Fruit fly (Drosophila melanogaster) whole organism: ENCODE results near the gene CG14427.

Source experiments
- CG8478 ChIP-seq: fragments of >200 bp; optimal IDR thresholded peaks from 2 replicates; lab custom pipeline; 2018; ENCODE audit warnings: inconsistent platforms
- Dll ChIP-seq: fragments of >200 bp; optimal IDR thresholded peaks from 2 replicates; lab custom pipeline; 2017
- EcR ChIP-seq, 2 experiments: fragments of >200 bp; optimal IDR thresholded peaks; 2 replicates each; lab custom pipeline; 2017; ENCODE audit warnings: missing biosample characterization in 2 of 2, missing genetic modification characterization in 2 of 2, missing genetic modification reagents in 2 of 2
- pan ChIP-seq: fragments of >200 bp; optimal IDR thresholded peaks from 2 replicates; lab custom pipeline; 2017
- psq ChIP-seq: fragments of >200 bp; optimal IDR thresholded peaks from 2 replicates; lab custom pipeline; 2017
- usp ChIP-seq: fragments of >200 bp; optimal IDR thresholded peaks from 2 replicates; lab custom pipeline; 2017; ENCODE audit warnings: missing biosample characterization, missing genetic modification characterization, mixed read lengths

The CG14427 gene

dm6 chrX:7001135-7001769, 39.2 kb upstream of the CG14427 start:
- no peak for TF ChIP-seq pan (lab: Kevin White, UChicago)
- TF ChIP-seq EcR (GFP tag; optimal IDR thresholded peaks at IDR 0.05; lab: Kevin White, UChicago): no peak
- no peak for TF ChIP-seq Dll (lab: Kevin White, UChicago)
- no peak for TF ChIP-seq usp (GFP tag; lab: Kevin White, UChicago)
- TF ChIP-seq psq (lab: Kevin White, UChicago): no peak
- no peak for TF ChIP-seq CG8478 (lab: Kevin White, UChicago)

DNA sequence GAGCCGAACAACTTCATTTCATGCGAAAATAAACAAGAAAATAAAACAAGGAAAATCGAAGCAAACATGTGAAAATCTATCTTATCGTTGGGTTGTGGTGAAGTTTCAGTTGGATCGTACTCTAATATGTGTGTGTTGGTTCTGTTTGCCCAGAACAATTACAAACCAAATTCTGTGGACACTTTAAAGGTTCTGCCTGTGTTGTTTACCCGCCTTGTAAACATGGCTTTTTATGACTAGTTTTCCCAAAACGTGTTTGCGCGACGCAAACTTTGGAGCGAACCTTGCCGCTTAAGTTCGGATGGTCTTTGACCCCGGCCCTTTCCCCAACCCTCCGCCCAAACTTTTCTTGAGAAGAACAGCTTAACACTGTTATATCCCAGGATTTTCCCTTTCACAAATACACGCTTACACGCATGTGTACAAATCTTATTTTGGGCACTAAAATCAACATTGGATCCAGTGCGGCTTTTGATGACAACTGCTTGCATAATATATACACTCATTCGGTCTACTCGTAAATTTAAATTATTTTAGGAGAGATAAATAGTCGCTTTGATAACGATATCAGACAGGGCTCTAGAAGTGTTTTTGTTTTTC, 36.2 kb upstream of the CG14427 start:
- TF ChIP-seq usp (GFP tag; lab: Kevin White, UChicago) (no peak), psq (lab: Kevin White, UChicago) (no peak), pan (lab: Kevin White, UChicago) (no peak), Dll (lab: Kevin White, UChicago) (no peak), CG8478 (lab: Kevin White, UChicago) (no peak), EcR (GFP tag; optimal IDR thresholded peaks at IDR 0.05; lab: Kevin White, UChicago) (no peak)

dm6 chrX:7005444-7005843, 35.0 kb upstream of the CG14427 start:
- no peak for TF ChIP-seq Dll (lab: Kevin White, UChicago)
- no peak for TF ChIP-seq psq (lab: Kevin White, UChicago)
- no peak for TF ChIP-seq EcR (GFP tag; optimal IDR thresholded peaks at IDR 0.05; lab: Kevin White, UChicago)
- TF ChIP-seq usp (GFP tag; lab: Kevin White, UChicago): no peak
- no peak for TF ChIP-seq CG8478 (lab: Kevin White, UChicago)
- TF ChIP-seq pan (lab: Kevin White, UChicago): no peak

DNA sequence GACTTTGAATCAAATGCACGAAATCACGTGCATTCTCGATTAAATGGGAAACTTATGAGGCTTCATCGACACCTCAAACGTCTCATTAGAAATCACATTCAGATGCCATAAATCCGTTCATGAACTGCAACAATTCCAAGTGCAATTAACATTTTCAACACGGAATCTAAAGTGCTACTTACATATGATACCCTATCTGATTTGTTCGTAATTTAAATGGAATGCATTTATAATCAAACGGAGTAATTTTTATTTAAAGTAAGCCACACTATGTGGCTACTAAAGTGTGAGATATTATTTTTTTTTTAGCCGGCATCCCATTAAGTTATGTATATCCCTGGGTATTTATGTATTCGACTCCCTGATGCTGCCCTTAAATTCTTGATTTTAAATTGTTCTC, 32.7 kb upstream of the CG14427 start:
- TF ChIP-seq CG8478 (lab: Kevin White, UChicago) (no peak), psq (lab: Kevin White, UChicago) (no peak), usp (GFP tag; lab: Kevin White, UChicago) (no peak), Dll (lab: Kevin White, UChicago) (no peak), pan (lab: Kevin White, UChicago) (no peak), EcR (GFP tag; optimal IDR thresholded peaks at IDR 0.05; lab: Kevin White, UChicago) (no peak)

- TF ChIP-seq psq (lab: Kevin White, UChicago): no peak
- TF ChIP-seq Dll (lab: Kevin White, UChicago): no peak
- peak in 1 of 2 experiments; percentile 62 for TF ChIP-seq EcR (GFP tag; optimal IDR thresholded peaks at IDR 0.05; lab: Kevin White, UChicago)
- no peak for TF ChIP-seq CG8478 (lab: Kevin White, UChicago)
Observed at dm6 chrX:7008102-7009087, 32.0 kb upstream of the CG14427 start.

DNA sequence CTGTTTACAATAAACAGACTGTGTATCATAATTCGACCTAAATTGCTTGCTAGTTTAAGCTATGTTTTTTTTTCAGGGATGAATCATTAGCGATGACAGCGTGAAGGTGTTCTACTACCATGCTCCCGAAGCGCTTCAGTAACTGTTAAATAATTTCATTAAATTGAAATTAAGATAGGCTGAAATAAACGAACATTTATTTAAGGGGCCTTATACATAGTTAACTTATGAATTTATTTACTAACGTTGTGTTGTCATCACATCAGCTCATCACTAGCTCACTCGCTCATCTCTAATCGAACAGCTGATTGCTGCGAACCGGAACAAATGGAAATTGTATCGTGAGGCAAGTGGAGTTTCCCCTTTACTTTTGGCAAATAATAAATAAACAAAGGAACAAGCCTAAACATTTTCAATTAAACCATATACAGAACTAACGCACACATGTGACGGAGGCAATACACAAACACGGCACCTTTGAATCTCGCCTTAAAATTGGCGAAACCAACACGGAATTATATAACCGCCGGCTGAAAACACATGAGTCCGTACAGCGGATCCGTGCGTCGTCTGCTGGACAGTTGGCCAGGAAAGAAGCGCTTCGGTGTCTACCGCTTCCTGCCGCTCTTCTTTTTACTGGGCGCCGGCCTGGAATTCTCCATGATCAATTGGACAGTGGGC, 29.2 kb upstream of the CG14427 start, which contains the start of the genes cm, sloth1 and sloth2:
Gene cm, minus strand, starts transcription at position 83 of the 681 bp plus-strand sequence.
Gene sloth1, plus strand, starts transcription at position 295 of the 681 bp plus-strand sequence.
Gene sloth2, plus strand, starts transcription at position 295 of the 681 bp plus-strand sequence.
- no peak for TF ChIP-seq pan (lab: Kevin White, UChicago)
- TF ChIP-seq psq (lab: Kevin White, UChicago): no peak
- TF ChIP-seq CG8478 (lab: Kevin White, UChicago): no peak
- no peak for TF ChIP-seq usp (GFP tag; lab: Kevin White, UChicago)
- TF ChIP-seq Dll (lab: Kevin White, UChicago): no peak
- no peak for TF ChIP-seq EcR (GFP tag; optimal IDR thresholded peaks at IDR 0.05; lab: Kevin White, UChicago)

dm6 chrX:7013320-7014214, 26.8 kb upstream of the CG14427 start, which contains the start of the genes CG3032 and CG4593:
CG3032 (minus strand) TSS chrX:7013881.
CG4593 (plus strand) TSS chrX:7013887.
- TF ChIP-seq EcR (GFP tag; optimal IDR thresholded peaks at IDR 0.05; lab: Kevin White, UChicago) (no peak), psq (lab: Kevin White, UChicago) (no peak), pan (lab: Kevin White, UChicago) (no peak), usp (GFP tag; lab: Kevin White, UChicago) (no peak)

dm6 chrX:7014931-7015428, 25.4 kb upstream of the CG14427 start:
- TF ChIP-seq pan (lab: Kevin White, UChicago) (peak; percentile 66), Dll (lab: Kevin White, UChicago) (no peak)

- TF ChIP-seq usp (GFP tag; lab: Kevin White, UChicago) (no peak), EcR (GFP tag; optimal IDR thresholded peaks at IDR 0.05; lab: Kevin White, UChicago) (no peak), pan (lab: Kevin White, UChicago) (no peak), Dll (lab: Kevin White, UChicago) (no peak), psq (lab: Kevin White, UChicago) (no peak), CG8478 (lab: Kevin White, UChicago) (no peak)
Observed at dm6 chrX:7034892-7035291, 5.5 kb upstream of the CG14427 start.
